Fruit fly (Drosophila melanogaster): ENCODE data around the gene sgl.
A peak's percentile ranks its signal among the peaks of the same experiment; 100 is the strongest.

Gene sgl

DNA sequence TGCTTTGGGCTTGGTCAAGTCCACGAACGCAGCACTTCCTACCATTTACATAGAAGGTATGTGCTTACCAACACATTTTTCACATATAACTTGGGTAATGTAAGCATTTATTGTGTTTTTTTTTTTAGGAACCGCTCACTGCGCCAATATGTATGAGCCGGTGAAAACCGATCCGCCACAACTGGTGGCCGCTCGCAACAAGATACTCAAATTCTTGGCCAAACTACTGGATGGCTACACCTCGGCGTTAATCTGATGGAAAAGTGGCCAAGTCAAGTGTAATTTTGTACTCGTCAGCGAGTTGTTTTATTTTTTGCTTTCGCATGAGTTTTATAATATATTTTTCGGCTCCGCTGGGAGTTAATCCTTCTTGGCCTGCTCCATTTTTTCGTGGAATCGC is 6.7 kb upstream of the sgl start:
- TF ChIP-seq D19B (GFP tag; optimal IDR thresholded peaks at IDR 0.05) (no peak), aop (GFP tag; IDR thresholded peaks at IDR 0.05) (no peak), ap (GFP tag; IDR thresholded peaks at IDR 0.05) (no peak), CG6272 (GFP tag; IDR thresholded peaks at IDR 0.05) (no peak), Atf6 (GFP tag; IDR thresholded peaks at IDR 0.05) (no peak), Pdp1 (GFP tag; optimal IDR thresholded peaks at IDR 0.05) (no peak), klu (GFP tag; IDR thresholded peaks at IDR 0.05) (no peak), CG7372 (GFP tag; IDR thresholded peaks at IDR 0.05) (no peak), CG15011 (GFP tag; optimal IDR thresholded peaks at IDR 0.05) (no peak), CG9727 (GFP tag; optimal IDR thresholded peaks at IDR 0.05) (no peak), CG8089 (GFP tag; optimal IDR thresholded peaks at IDR 0.05) (no peak), tx (GFP tag; optimal IDR thresholded peaks at IDR 0.05) (no peak), pfk (GFP tag; optimal IDR thresholded peaks at IDR 0.05) (no peak), GATAe (GFP tag; conservative IDR thresholded peaks at IDR 0.05) (no peak)

- no peak for TF ChIP-seq NFAT (GFP tag; IDR thresholded peaks at IDR 0.05)
- no peak for TF ChIP-seq CG14050 (GFP tag; IDR thresholded peaks at IDR 0.05)
- no peak for TF ChIP-seq CG17359 (tag; optimal IDR thresholded peaks at IDR 0.05)
- TF ChIP-seq PHDP (tag; optimal IDR thresholded peaks at IDR 0.05), result peak; percentile 42
- TF ChIP-seq CG15011 (GFP tag; optimal IDR thresholded peaks at IDR 0.05), result no peak
- TF ChIP-seq stwl (tag; optimal IDR thresholded peaks at IDR 0.05), result no peak
- no peak for TF ChIP-seq Oaz (GFP tag; IDR thresholded peaks at IDR 0.05)
- no peak for TF ChIP-seq emc (GFP tag; optimal IDR thresholded peaks at IDR 0.05)
- no peak for TF ChIP-seq tna (GFP tag; IDR thresholded peaks at IDR 0.05; ENCODE audit: partially characterized antibody)
- TF ChIP-seq ab (GFP tag; optimal IDR thresholded peaks at IDR 0.05), result no peak
- TF ChIP-seq al (GFP tag; IDR thresholded peaks at IDR 0.05), result no peak
- TF ChIP-seq CG7372 (GFP tag; IDR thresholded peaks at IDR 0.05), result no peak
- TF ChIP-seq dpn (GFP tag; optimal IDR thresholded peaks at IDR 0.05), result peak; percentile 11 to 20
- no peak for TF ChIP-seq CG3163 (GFP tag; optimal IDR thresholded peaks at IDR 0.05)
- peak; percentile 48; the same call in 1 of the 3 replicates for TF ChIP-seq ase (GFP tag; IDR thresholded peaks at IDR 0.05)
- no peak for TF ChIP-seq CG7928 (GFP tag; optimal IDR thresholded peaks at IDR 0.05)
- TF ChIP-seq CG12942 (GFP tag; optimal IDR thresholded peaks at IDR 0.05), result no peak
- TF ChIP-seq Med (GFP tag), result peak; percentile 65
- TF ChIP-seq rib (GFP tag; IDR thresholded peaks at IDR 0.05), result 0 out of 2 replicates have a peak, but pooled peaks have one; percentile 17
- TF ChIP-seq CG8765 (GFP tag; IDR thresholded peaks at IDR 0.05), result no peak
- no peak for TF ChIP-seq C15 (GFP tag; IDR thresholded peaks at IDR 0.05)
- peak; percentile 5 for TF ChIP-seq CG9817 (tag; optimal IDR thresholded peaks at IDR 0.05)
- no peak for TF ChIP-seq CG10274 (GFP tag; optimal IDR thresholded peaks at IDR 0.05)
- no peak for TF ChIP-seq odd (GFP tag; optimal IDR thresholded peaks at IDR 0.05)
- peak; percentile 37 for TF ChIP-seq CG16815 (GFP tag; optimal IDR thresholded peaks at IDR 0.05)
- TF ChIP-seq CG4328 (GFP tag; optimal IDR thresholded peaks at IDR 0.05), result no peak
- no peak for TF ChIP-seq Spps (tag; optimal IDR thresholded peaks at IDR 0.05)
- TF ChIP-seq Gug (GFP tag; IDR thresholded peaks at IDR 0.05), result peak; percentile 12; the same call in 2 of the 4 replicates
- no peak for TF ChIP-seq NK7.1 (GFP tag; optimal IDR thresholded peaks at IDR 0.05)
- TF ChIP-seq CG9876 (GFP tag; optimal IDR thresholded peaks at IDR 0.05), result no peak
- TF ChIP-seq CG12071 (GFP tag; optimal IDR thresholded peaks at IDR 0.05), result no peak
- no peak for TF ChIP-seq CG15514 (GFP tag; optimal IDR thresholded peaks at IDR 0.05)
- peak; percentile 39 for TF ChIP-seq Hsf (GFP tag; optimal IDR thresholded peaks at IDR 0.05)
- no peak for TF ChIP-seq prd (optimal IDR thresholded peaks at IDR 0.05)
- peak; percentile 38; the same call in 2 of the 3 replicates for TF ChIP-seq prd (GFP tag; IDR thresholded peaks at IDR 0.05)
- no peak for TF ChIP-seq insv (GFP tag; optimal IDR thresholded peaks at IDR 0.05)
- TF ChIP-seq pho (GFP tag; optimal IDR thresholded peaks at IDR 0.05), result no peak
- TF ChIP-seq shn (GFP tag; optimal IDR thresholded peaks at IDR 0.05), result no peak
Observed at dm6 chr3L:6968961-6969814, 4.6 kb upstream of the sgl start, which contains the start of the genes Mis12 and CG9953. Gene Mis12, minus strand, starts transcription at chr3L:6969048. Gene CG9953, plus strand, starts transcription at chr3L:6969658.

All from whole organism, embryonic.